Fruit fly (Drosophila melanogaster) whole organism, embryonic: ENCODE results near the gene NANS.

Experiments
- CG10543 ChIP-seq: fragments of 200-800 bp; sonication (Bioruptor generic); optimal IDR thresholded peaks from 3 replicates; lab custom pipeline; 2017; ENCODE audit warnings: missing biosample characterization, mild to moderate bottlenecking, missing genetic modification characterization, moderate library complexity
- CG12155 ChIP-seq: fragments of 200-800 bp; sonication (Bioruptor generic); optimal IDR thresholded peaks from 3 replicates; lab custom pipeline; 2016; ENCODE audit warnings: missing biosample characterization, missing genetic modification characterization
- CG12659 ChIP-seq: fragments of 200-800 bp; sonication (Bioruptor generic); optimal IDR thresholded peaks from 3 replicates; lab custom pipeline; 2017; ENCODE audit warnings: mild to moderate bottlenecking, missing biosample characterization, missing genetic modification reagents, missing genetic modification characterization
- CG13296 ChIP-seq: fragments of 200-800 bp; sonication (Bioruptor generic); optimal IDR thresholded peaks from 3 replicates; lab custom pipeline; 2018; ENCODE audit warnings: missing biosample characterization, mild to moderate bottlenecking, missing genetic modification characterization
- CG14014 ChIP-seq: fragments of 200-800 bp; sonication (Bioruptor generic); IDR thresholded peaks from 2 replicates; pipeline ENCODE4 v1.3.6; 2022; ENCODE audit warnings: missing biosample characterization, missing genetic modification characterization
- CG17385 ChIP-seq: fragments of 200-800 bp; sonication (Bioruptor generic); optimal IDR thresholded peaks from 3 replicates; lab custom pipeline; 2018; ENCODE audit warnings: missing biosample characterization, mild to moderate bottlenecking, missing genetic modification characterization
- CG18262 ChIP-seq: fragments of 200-800 bp; optimal IDR thresholded peaks from 3 replicates; lab custom pipeline; 2019; ENCODE audit warnings: missing biosample characterization, mild to moderate bottlenecking, missing genetic modification characterization, moderate library complexity
- CG2712 ChIP-seq: fragments of 200-800 bp; optimal IDR thresholded peaks from 3 replicates; lab custom pipeline; 2019; ENCODE audit warnings: missing biosample characterization, mild to moderate bottlenecking, missing genetic modification characterization, moderate library complexity
- CG6813 ChIP-seq: fragments of 200-800 bp; sonication (Bioruptor generic); optimal IDR thresholded peaks from 2 replicates; lab custom pipeline; 2017; ENCODE audit warnings: missing biosample characterization, missing genetic modification characterization, mild to moderate bottlenecking, moderate library complexity, missing genetic modification reagents
- CG7839 ChIP-seq: fragments of 200-800 bp; sonication (Bioruptor generic); optimal IDR thresholded peaks from 3 replicates; lab custom pipeline; 2018; ENCODE audit warnings: missing biosample characterization, mild to moderate bottlenecking, missing genetic modification characterization, moderate library complexity
- CG9727 ChIP-seq: fragments of 200-800 bp; sonication (Bioruptor generic); optimal IDR thresholded peaks from 3 replicates; lab custom pipeline; 2017; ENCODE audit warnings: missing biosample characterization, mild to moderate bottlenecking, missing genetic modification characterization
- CG9932 ChIP-seq: fragments of 200-800 bp; sonication (Bioruptor generic); IDR thresholded peaks from 2 replicates; pipeline ENCODE4 v1.3.6; 2022; ENCODE audit warnings: missing biosample characterization, missing genetic modification characterization
- Dbx ChIP-seq: fragments of 200-800 bp; sonication (Bioruptor generic); IDR thresholded peaks from 3 replicates; pipeline ENCODE4 v1.3.6; 2022; ENCODE audit warnings: missing biosample characterization, missing genetic modification characterization
- Dip3 ChIP-seq: fragments of 200-800 bp; sonication (Bioruptor generic); optimal IDR thresholded peaks from 3 replicates; lab custom pipeline; 2016; ENCODE audit warnings: missing biosample characterization, missing genetic modification characterization
- E2f2 ChIP-seq: fragments of 200-800 bp; sonication (Bioruptor generic); IDR thresholded peaks from 2 replicates; pipeline ENCODE4 v1.3.6; 2022; ENCODE audit warnings: missing biosample characterization, missing genetic modification characterization
- Ets65A ChIP-seq: fragments of 200-800 bp; sonication (Bioruptor generic); peaks from one replicate; lab custom pipeline; 2016; ENCODE audit warnings: missing biosample characterization, missing genetic modification characterization
- Fer2 ChIP-seq: fragments of 200-800 bp; sonication (Bioruptor generic); optimal IDR thresholded peaks from 2 replicates; lab custom pipeline; 2018; ENCODE audit warnings: missing biosample characterization, mild to moderate bottlenecking, missing genetic modification characterization, moderate library complexity
- HHEX ChIP-seq: fragments of 200-800 bp; sonication (Bioruptor generic); optimal IDR thresholded peaks from 3 replicates; lab custom pipeline; 2017; ENCODE audit warnings: missing biosample characterization, mild to moderate bottlenecking, missing genetic modification characterization, missing genetic modification reagents
- Hr51 ChIP-seq, 2 experiments: fragments of 200-800 bp; sonication (Bioruptor generic); optimal IDR thresholded peaks; 2 replicates in 1 of 2; 3 replicates in 1 of 2; lab custom pipeline; 2016 to 2018; ENCODE audit warnings: missing biosample characterization in 2 of 2, missing genetic modification characterization in 2 of 2, mild to moderate bottlenecking in 1 of 2, moderate library complexity in 1 of 2
- Max ChIP-seq: fragments of 200-800 bp; sonication (Bioruptor generic); optimal IDR thresholded peaks from 2 replicates; lab custom pipeline; 2016; ENCODE audit warnings: missing biosample characterization, mild to moderate bottlenecking, missing genetic modification characterization
- Med ChIP-seq: fragments of 200-800 bp; sonication (Bioruptor generic); peaks from one replicate; lab custom pipeline; 2016; ENCODE audit warnings: missing biosample characterization, missing genetic modification characterization, mild to moderate bottlenecking, inconsistent platforms, moderate library complexity
- Oli ChIP-seq: fragments of 200-800 bp; sonication (Bioruptor generic); optimal IDR thresholded peaks from 2 replicates; lab custom pipeline; 2018; ENCODE audit warnings: missing biosample characterization, mild to moderate bottlenecking, missing genetic modification characterization, moderate library complexity
- Sin3A ChIP-seq: fragments of >200 bp; optimal IDR thresholded peaks from 2 replicates; lab custom pipeline; 2018
- Usf ChIP-seq: fragments of 200-800 bp; sonication (Bioruptor generic); optimal IDR thresholded peaks from 2 replicates; lab custom pipeline; 2017; ENCODE audit warnings: missing genotype, missing biosample characterization, missing genetic modification characterization
- bab2 ChIP-seq: fragments of 200-800 bp; sonication (Bioruptor generic); optimal IDR thresholded peaks from 2 replicates; lab custom pipeline; 2016; ENCODE audit warnings: missing biosample characterization, missing genetic modification characterization
- bsh ChIP-seq, 2 experiments: fragments of 200-800 bp; sonication (Bioruptor generic); optimal IDR thresholded peaks; 2 replicates each; lab custom pipeline; 2017 to 2018; ENCODE audit warnings: mild to moderate bottlenecking in 2 of 2, missing biosample characterization in 2 of 2, missing genetic modification characterization in 2 of 2, moderate library complexity in 1 of 2
- cwo ChIP-seq: fragments of 200-800 bp; sonication (Bioruptor generic); optimal IDR thresholded peaks from 3 replicates; lab custom pipeline; 2017; ENCODE audit warnings: missing biosample characterization, missing genetic modification characterization, mild to moderate bottlenecking, moderate library complexity, missing genetic modification reagents
- dan ChIP-seq: fragments of 200-800 bp; sonication (Bioruptor generic); IDR thresholded peaks from 2 replicates; pipeline ENCODE4 v1.3.6; 2022; ENCODE audit warnings: missing biosample characterization, missing genetic modification characterization
- dysf ChIP-seq: fragments of 200-800 bp; sonication (Bioruptor generic); IDR thresholded peaks from 3 replicates; pipeline ENCODE4 v1.3.6; 2022; ENCODE audit warnings: missing biosample characterization, missing genetic modification characterization
- en ChIP-seq: fragments of 200-800 bp; sonication (Bioruptor generic); optimal IDR thresholded peaks from 2 replicates; lab custom pipeline; 2016; ENCODE audit warnings: missing biosample characterization, missing genetic modification characterization
- ftz-f1 ChIP-seq: fragments of 200-800 bp; sonication (Bioruptor generic); optimal IDR thresholded peaks from 2 replicates; lab custom pipeline; 2016; ENCODE audit warnings: missing biosample characterization, missing genetic modification characterization
- gem ChIP-seq: fragments of 200-800 bp; sonication (Bioruptor generic); optimal IDR thresholded peaks from 2 replicates; lab custom pipeline; 2019; ENCODE audit warnings: missing biosample characterization, mild to moderate bottlenecking, missing genetic modification characterization, moderate library complexity
- hb ChIP-seq: fragments of 200-800 bp; sonication (Bioruptor generic); IDR thresholded peaks from 3 replicates; pipeline ENCODE4 v1.3.6; 2022; ENCODE audit warnings: missing biosample characterization, missing genetic modification characterization; ENCODE audit not compliant: partially characterized antibody
- inv ChIP-seq: fragments of 200-800 bp; sonication (Bioruptor generic); IDR thresholded peaks from 2 replicates; pipeline ENCODE4 v1.3.6; 2022; ENCODE audit warnings: missing biosample characterization, missing genetic modification characterization; ENCODE audit not compliant: partially characterized antibody
- lbe ChIP-seq: fragments of 200-800 bp; sonication (Bioruptor generic); optimal IDR thresholded peaks from 2 replicates; lab custom pipeline; 2016; ENCODE audit warnings: missing biosample characterization, mild to moderate bottlenecking, missing genetic modification characterization
- lilli ChIP-seq: fragments of 200-800 bp; sonication (Bioruptor generic); optimal IDR thresholded peaks from 3 replicates; lab custom pipeline; 2016; ENCODE audit warnings: missing biosample characterization, missing genetic modification characterization
- lov ChIP-seq, 2 experiments: fragments of 200-800 bp in 1 of 2; fragments of >200 bp in 1 of 2; sonication (Bioruptor generic) in 1 of 2; IDR thresholded peaks in 1 of 2; optimal IDR thresholded peaks in 1 of 2; 2 replicates in 1 of 2; 3 replicates in 1 of 2; pipeline versions ENCODE4 v1.3.6 to Lab custom; 2017 to 2022; ENCODE audit warnings: missing biosample characterization in 1 of 2, missing genetic modification characterization in 1 of 2
- mam ChIP-seq: fragments of 200-800 bp; sonication (Bioruptor generic); optimal IDR thresholded peaks from 3 replicates; lab custom pipeline; 2016; ENCODE audit warnings: missing biosample characterization, missing genetic modification characterization
- p53 ChIP-seq: fragments of 200-800 bp; sonication (Bioruptor generic); optimal IDR thresholded peaks from 2 replicates; lab custom pipeline; 2016; ENCODE audit warnings: missing biosample characterization, missing genetic modification characterization
- prd ChIP-seq, 3 experiments: fragments of >200 bp in 2 of 3; fragments of 200-800 bp in 1 of 3; sonication (Bioruptor generic) in 1 of 3; optimal IDR thresholded peaks in 2 of 3; IDR thresholded peaks in 1 of 3; 2 replicates in 2 of 3; 3 replicates in 1 of 3; pipeline versions ENCODE4 v1.3.6 to Lab custom; 2017 to 2022; ENCODE audit warnings: missing biosample characterization in 1 of 3, missing genetic modification characterization in 1 of 3
- rib ChIP-seq: fragments of 200-800 bp; sonication (Bioruptor generic); IDR thresholded peaks from 2 replicates; pipeline ENCODE4 v1.3.6; 2022; ENCODE audit warnings: missing biosample characterization, missing genetic modification characterization
- unpg ChIP-seq: fragments of 200-800 bp; sonication (Bioruptor generic); optimal IDR thresholded peaks from 3 replicates; lab custom pipeline; 2018; ENCODE audit warnings: missing biosample characterization, mild to moderate bottlenecking, missing genetic modification characterization, moderate library complexity
- zf30C ChIP-seq: fragments of 200-800 bp; sonication (Bioruptor generic); optimal IDR thresholded peaks from 3 replicates; lab custom pipeline; 2018; ENCODE audit warnings: missing biosample characterization, mild to moderate bottlenecking, missing genetic modification characterization

NANS gene

DNA sequence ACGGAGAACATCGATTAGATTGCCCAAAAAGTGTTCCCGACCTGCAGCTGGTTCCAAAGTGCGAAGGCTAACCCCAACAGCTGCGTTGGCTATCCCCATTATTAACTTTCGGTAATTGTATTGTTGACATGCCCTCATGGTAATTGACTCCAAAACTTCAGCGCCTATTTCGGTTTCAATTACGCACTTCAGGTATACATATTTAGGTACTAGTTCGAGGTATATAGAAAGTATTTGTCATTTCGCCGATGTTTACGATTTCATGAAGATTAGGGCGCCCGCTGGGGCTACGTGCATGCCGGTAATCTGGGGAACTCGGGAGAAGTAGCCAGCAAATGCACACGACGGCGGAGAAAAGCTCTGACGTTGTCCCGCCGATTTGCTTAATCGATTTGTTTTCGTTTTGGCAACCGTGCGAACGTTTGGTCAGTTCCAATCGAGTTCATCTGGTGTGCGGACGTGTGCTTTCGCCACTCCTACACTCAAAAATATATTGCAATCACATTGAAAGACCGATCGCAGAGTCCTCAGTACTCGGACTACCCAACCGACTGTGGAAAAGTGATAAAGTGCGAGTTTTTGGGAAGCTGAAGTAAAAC, 14.7 kb downstream of the NANS start (continued):
- no peak for TF ChIP-seq p53 (GFP tag; lab: Kevin White, UChicago)
- TF ChIP-seq CG10543 (GFP tag; lab: Kevin White, UChicago), result peak; percentile 37
- TF ChIP-seq CG12659 (GFP tag; lab: Kevin White, UChicago), result no peak
- TF ChIP-seq Med (GFP tag; lab: Kevin White, UChicago), result peak; percentile 36

DNA sequence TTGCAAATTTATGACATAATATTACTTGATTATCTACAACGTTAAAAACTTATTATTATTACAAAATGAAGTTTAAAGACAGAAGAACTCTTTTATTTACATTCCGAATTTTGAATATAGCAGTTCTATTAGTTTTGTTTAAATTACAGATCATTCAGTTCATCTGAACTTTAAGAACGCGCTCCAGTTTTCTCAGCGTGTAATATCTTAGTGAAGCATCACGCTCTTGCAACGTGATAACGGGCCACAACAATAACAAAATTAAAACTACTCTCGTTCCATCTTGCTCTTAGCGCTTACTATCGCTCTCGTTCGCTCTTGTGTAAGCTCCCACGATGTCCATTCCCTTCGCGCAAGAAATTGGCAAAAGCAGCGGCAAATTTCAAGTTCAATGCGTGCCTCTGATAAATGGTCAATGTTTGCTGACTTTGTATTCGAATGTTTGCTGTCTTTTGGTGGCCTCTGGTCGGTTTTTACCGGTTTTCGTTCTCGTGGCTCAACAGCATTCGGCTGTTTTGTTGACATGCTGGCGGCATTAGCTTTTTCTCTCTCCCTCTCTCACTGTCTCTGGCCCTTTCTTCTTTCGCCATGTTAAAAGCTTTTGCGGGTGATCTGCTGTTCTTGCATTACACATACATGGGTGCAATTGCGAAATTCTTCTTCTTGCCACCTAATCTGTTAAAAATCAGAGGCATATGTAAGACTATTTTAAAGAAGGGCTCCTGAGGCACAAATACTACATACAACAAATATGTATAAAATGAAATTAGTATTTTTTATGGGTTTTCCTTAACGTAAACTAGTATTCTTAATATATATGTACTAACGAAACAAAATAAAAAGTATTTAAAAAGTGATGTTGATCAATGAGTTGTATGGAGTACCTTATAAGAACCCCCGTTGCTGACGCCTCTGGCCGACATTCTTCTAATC, 16.5 kb downstream of the NANS start:
- TF ChIP-seq zf30C (GFP tag; lab: Kevin White, UChicago), result peak; percentile 51
- peak; percentile 56 for TF ChIP-seq lilli
- TF ChIP-seq inv (GFP tag; lab: Robert Waterston, UW), result no peak
- TF ChIP-seq dysf, result peak; percentile 43; the same call in 1 of the 3 replicates
- no peak for TF ChIP-seq lov (optimal IDR thresholded peaks at IDR 0.05; lab: Kevin White, UChicago)
- TF ChIP-seq lov (GFP tag; IDR thresholded peaks at IDR 0.05; lab: Robert Waterston, UW), result no peak
- TF ChIP-seq en (GFP tag; lab: Kevin White, UChicago), result no peak
- TF ChIP-seq Sin3A (lab: Kevin White, UChicago), result no peak
- peak; percentile 13 for TF ChIP-seq CG17385 (GFP tag; lab: Kevin White, UChicago)
- TF ChIP-seq Ets65A, result no peak
- 0 out of 2 replicates have a peak, but pooled peaks have one; percentile 42 for TF ChIP-seq rib (GFP tag; lab: Robert Waterston, UW)
- TF ChIP-seq CG6813 (GFP tag; lab: Kevin White, UChicago), result peak; percentile 6
- peak; percentile 23 for TF ChIP-seq Max (GFP tag; lab: Kevin White, UChicago)
- peak; percentile 8; the same call in 1 of the 2 replicates for TF ChIP-seq E2f2 (GFP tag; lab: Robert Waterston, UW)
- peak; percentile 29 for TF ChIP-seq Oli
- peak; percentile 83 for TF ChIP-seq Med (GFP tag; lab: Kevin White, UChicago)
- peak; percentile 67 for TF ChIP-seq lbe (GFP tag; lab: Kevin White, UChicago)
- TF ChIP-seq Dip3, result peak; percentile 25
- peak; percentile 47 for TF ChIP-seq CG7839 (tag; lab: Kevin White, UChicago)
- peak; percentile 21 for TF ChIP-seq CG18262 (tag; lab: Kevin White, UChicago)
- TF ChIP-seq CG2712 (tag; lab: Kevin White, UChicago), result peak; percentile 23
- TF ChIP-seq CG9932 (GFP tag; lab: Robert Waterston, UW), result peak; percentile 59
- no peak for TF ChIP-seq bsh (GFP tag; optimal IDR thresholded peaks at IDR 0.05; lab: Kevin White, UChicago)
- TF ChIP-seq CG13296 (GFP tag; lab: Kevin White, UChicago), result peak; percentile 9
- peak; percentile 5 for TF ChIP-seq HHEX (GFP tag; lab: Kevin White, UChicago)
- peak; percentile 54 for TF ChIP-seq gem
- TF ChIP-seq Fer2 (tag; lab: Kevin White, UChicago), result peak; percentile 53
- peak; percentile 33 for TF ChIP-seq Usf
- peak; percentile 17 for TF ChIP-seq mam (GFP tag; lab: Kevin White, UChicago)
- peak; percentile 44 for TF ChIP-seq CG9727 (GFP tag; lab: Kevin White, UChicago)
- TF ChIP-seq CG12155, result peak; percentile 6
- TF ChIP-seq prd (optimal IDR thresholded peaks at IDR 0.05; lab: Kevin White, UChicago), result no peak
- TF ChIP-seq prd (GFP tag; IDR thresholded peaks at IDR 0.05; lab: Robert Waterston, UW), result peak; percentile 16; the same call in 1 of the 3 replicates
- TF ChIP-seq CG14014 (GFP tag; lab: Robert Waterston, UW), result 0 out of 2 replicates have a peak, but pooled peaks have one; percentile 26
- TF ChIP-seq Hr51 (GFP tag; optimal IDR thresholded peaks at IDR 0.05; lab: Kevin White, UChicago), result peak in 1 of 2 experiments; percentile 63
- TF ChIP-seq Dbx (GFP tag; lab: Robert Waterston, UW), result peak; percentile 24; the same call in 1 of the 3 replicates
- TF ChIP-seq bab2 (GFP tag; lab: Kevin White, UChicago), result no peak
- TF ChIP-seq dan (GFP tag; lab: Robert Waterston, UW), result no peak
- TF ChIP-seq cwo (GFP tag; lab: Kevin White, UChicago), result peak; percentile 14
- TF ChIP-seq hb (GFP tag; lab: Robert Waterston, UW), result no peak
- TF ChIP-seq ftz-f1 (GFP tag; lab: Kevin White, UChicago), result peak; percentile 64
- TF ChIP-seq unpg (GFP tag; lab: Kevin White, UChicago), result peak; percentile 34
